Worm (Caenorhabditis elegans) whole organism, L4 larva: ENCODE measurements around the gene K10H10.5.

ENCODE experiments used
- D1046.2 ChIP-seq: fragments of 200-800 bp; sonication (Bioruptor generic); IDR thresholded peaks from 2 replicates; pipeline ENCODE4 v1.3.6; 2022; ENCODE audit warnings: missing genetic modification characterization, missing compliant biosample characterization
- F37D6.2 ChIP-seq: sonication (generic microtip); optimal IDR thresholded peaks from 2 replicates; lab custom pipeline; 2016; ENCODE audit warnings: mild to moderate bottlenecking, missing genetic modification characterization, missing compliant biosample characterization
- F44E2.7 ChIP-seq: fragments of 200-800 bp; sonication (Bioruptor generic); IDR thresholded peaks from 2 replicates; pipeline ENCODE4 v2.1.2; 2022; ENCODE audit warnings: missing genetic modification characterization, missing compliant biosample characterization
- T20F7.1 ChIP-seq: fragments of 200-800 bp; sonication (Bioruptor generic); optimal IDR thresholded peaks from 2 replicates; lab custom pipeline; 2018; ENCODE audit warnings: mild to moderate bottlenecking, missing genetic modification characterization, missing compliant biosample characterization
- T26A8.4 ChIP-seq: fragments of 200-800 bp; sonication (Bioruptor generic); IDR thresholded peaks from 2 replicates; pipeline ENCODE4 v1.3.6; 2022; ENCODE audit warnings: missing genetic modification characterization, missing compliant biosample characterization
- Y105C5A.15 ChIP-seq: fragments of 200-800 bp; sonication (Bioruptor generic); IDR thresholded peaks from 2 replicates; pipeline ENCODE4 v1.3.6; 2022; ENCODE audit warnings: missing genetic modification characterization, missing compliant biosample characterization
- Y5F2A.4 ChIP-seq: fragments of 200-800 bp; sonication (Bioruptor generic); optimal IDR thresholded peaks from 2 replicates; lab custom pipeline; 2018; ENCODE audit warnings: mild to moderate bottlenecking, missing genetic modification characterization, missing compliant biosample characterization
- Y75B8A.6 ChIP-seq: fragments of 200-800 bp; sonication (Bioruptor generic); IDR thresholded peaks from 2 replicates; pipeline ENCODE4 v1.3.6; 2022; ENCODE audit warnings: missing genetic modification reagents, missing genetic modification characterization, missing compliant biosample characterization
- ama-1 ChIP-seq: fragments of 150-350 bp; optimal IDR thresholded peaks from 2 replicates; lab custom pipeline; 2014; ENCODE audit warnings: inconsistent platforms, mixed read lengths
- ceh-20 ChIP-seq: fragments of 200-800 bp; sonication (Bioruptor generic); IDR thresholded peaks from 2 replicates; pipeline ENCODE4 v1.3.6; 2022; ENCODE audit warnings: missing genetic modification reagents, missing genetic modification characterization, missing compliant biosample characterization
- ceh-28 ChIP-seq: fragments of 150-350 bp; optimal IDR thresholded peaks from 2 replicates; lab custom pipeline; 2014; ENCODE audit warnings: missing biosample characterization, missing genetic modification reagents, missing genetic modification characterization
- ceh-32 ChIP-seq: sonication (generic microtip); optimal IDR thresholded peaks from 2 replicates; lab custom pipeline; 2016; ENCODE audit warnings: mild to moderate bottlenecking, missing genetic modification characterization, missing compliant biosample characterization; ENCODE audit not compliant: poor library complexity
- ceh-44 ChIP-seq: fragments of 200-800 bp; sonication (Bioruptor generic); IDR thresholded peaks from 2 replicates; pipeline ENCODE4 v1.3.6; 2022; ENCODE audit warnings: missing genetic modification reagents, missing genetic modification characterization, missing compliant biosample characterization
- ces-1 ChIP-seq: fragments of 150-350 bp; sonication (generic microtip); optimal IDR thresholded peaks from 4 replicates; lab custom pipeline; 2014; ENCODE audit warnings: missing biosample characterization, missing genetic modification reagents, missing genetic modification characterization
- daf-12 ChIP-seq: fragments of 150-350 bp; optimal IDR thresholded peaks from 2 replicates; lab custom pipeline; 2014; ENCODE audit warnings: missing biosample characterization, missing genetic modification reagents, missing genetic modification characterization
- daf-16 ChIP-seq, 3 experiments: sonication (generic microtip); optimal IDR thresholded peaks; 2 replicates each; lab custom pipeline; 2016 to 2017; ENCODE audit warnings: missing genetic modification characterization in 3 of 3, missing genetic modification reagents in 3 of 3, mild to moderate bottlenecking in 2 of 3, missing compliant biosample characterization in 2 of 3, missing biosample characterization in 1 of 3, moderate library complexity in 1 of 3
- daf-8 ChIP-seq: fragments of 200-800 bp; sonication (Bioruptor generic); IDR thresholded peaks from 2 replicates; pipeline ENCODE4 v1.3.6; 2022; ENCODE audit warnings: missing genetic modification characterization, missing compliant biosample characterization
- dmd-8 ChIP-seq: fragments of 200-800 bp; sonication (Bioruptor generic); IDR thresholded peaks from 2 replicates; pipeline ENCODE4 v1.3.6; 2022; ENCODE audit warnings: missing genetic modification characterization, missing compliant biosample characterization
- dmd-9 ChIP-seq: fragments of 200-800 bp; sonication (Bioruptor generic); IDR thresholded peaks from 2 replicates; pipeline ENCODE4 v1.3.6; 2022; ENCODE audit warnings: missing genetic modification reagents, missing genetic modification characterization, missing compliant biosample characterization
- dpl-1 ChIP-seq: fragments of 150-350 bp; optimal IDR thresholded peaks from 2 replicates; lab custom pipeline; 2014; ENCODE audit warnings: missing biosample characterization, missing genetic modification reagents, missing genetic modification characterization
- dve-1 ChIP-seq: sonication (generic microtip); optimal IDR thresholded peaks from 2 replicates; lab custom pipeline; 2017; ENCODE audit warnings: antibody characterized with exemption, mild to moderate bottlenecking, missing genetic modification characterization, missing compliant biosample characterization; ENCODE audit not compliant: insufficient read depth
- egl-27 ChIP-seq: sonication (generic microtip); optimal IDR thresholded peaks from 3 replicates; lab custom pipeline; 2017; ENCODE audit warnings: missing biosample characterization, missing genetic modification reagents, missing genetic modification characterization
- fos-1 ChIP-seq: fragments of 150-350 bp; optimal IDR thresholded peaks from 2 replicates; lab custom pipeline; 2014; ENCODE audit warnings: missing biosample characterization, missing genetic modification characterization
- gei-8 ChIP-seq: fragments of 200-800 bp; sonication (Bioruptor generic); optimal IDR thresholded peaks from 2 replicates; lab custom pipeline; 2018; ENCODE audit warnings: mild to moderate bottlenecking, missing genetic modification characterization, missing compliant biosample characterization
- jun-1 ChIP-seq: fragments of 150-350 bp; optimal IDR thresholded peaks from 2 replicates; lab custom pipeline; 2014; ENCODE audit warnings: missing biosample characterization, missing genetic modification reagents, missing genetic modification characterization
- lim-7 ChIP-seq: fragments of 200-800 bp; sonication (Bioruptor generic); IDR thresholded peaks from 2 replicates; pipeline ENCODE4 v1.3.6; 2022; ENCODE audit warnings: missing genetic modification characterization, missing compliant biosample characterization
- lin-13 ChIP-seq: fragments of 150-350 bp; optimal IDR thresholded peaks from 2 replicates; lab custom pipeline; 2014; ENCODE audit warnings: missing biosample characterization, missing genetic modification reagents, missing genetic modification characterization
- lin-39 ChIP-seq: fragments of 150-350 bp; optimal IDR thresholded peaks from 2 replicates; lab custom pipeline; 2014; ENCODE audit warnings: missing biosample characterization, missing genetic modification reagents, missing genetic modification characterization
- madf-9 ChIP-seq: fragments of 200-800 bp; sonication (Bioruptor generic); conservative IDR thresholded peaks from 2 replicates; pipeline ENCODE4 v1.3.6; 2022; ENCODE audit warnings: missing genetic modification reagents, missing genetic modification characterization, missing compliant biosample characterization
- mep-1 ChIP-seq: fragments of 150-350 bp; sonication (generic microtip); optimal IDR thresholded peaks from 3 replicates; lab custom pipeline; 2014; ENCODE audit warnings: missing biosample characterization, missing genetic modification characterization
- mes-2 ChIP-seq: sonication (generic microtip); optimal IDR thresholded peaks from 2 replicates; lab custom pipeline; 2016; ENCODE audit warnings: missing genotype, mild to moderate bottlenecking, missing genetic modification characterization, missing compliant biosample characterization; ENCODE audit not compliant: poor library complexity, severe bottlenecking
- mxl-2 ChIP-seq: fragments of 200-800 bp; sonication (Bioruptor generic); conservative IDR thresholded peaks from 2 replicates; pipeline ENCODE4 v1.3.6; 2022; ENCODE audit warnings: missing genetic modification reagents, missing genetic modification characterization, missing compliant biosample characterization
- mxl-3 ChIP-seq: fragments of 200-800 bp; sonication (Bioruptor generic); optimal IDR thresholded peaks from 2 replicates; lab custom pipeline; 2018; ENCODE audit warnings: mild to moderate bottlenecking, missing genetic modification characterization, missing compliant biosample characterization
- nhr-102 ChIP-seq: sonication (generic microtip); optimal IDR thresholded peaks from 2 replicates; lab custom pipeline; 2016; ENCODE audit warnings: mild to moderate bottlenecking, missing genetic modification characterization, moderate library complexity, missing compliant biosample characterization
- nhr-11 ChIP-seq: fragments of 150-350 bp; optimal IDR thresholded peaks from 2 replicates; lab custom pipeline; 2014; ENCODE audit warnings: missing biosample characterization, missing genetic modification characterization
- nhr-111 ChIP-seq: fragments of 200-800 bp; sonication (Bioruptor generic); optimal IDR thresholded peaks from 2 replicates; lab custom pipeline; 2018; ENCODE audit warnings: mild to moderate bottlenecking, missing genetic modification characterization, missing compliant biosample characterization
- nhr-237 ChIP-seq: sonication (generic microtip); optimal IDR thresholded peaks from 2 replicates; lab custom pipeline; 2017; ENCODE audit warnings: missing biosample characterization, missing genetic modification characterization
- nhr-28 ChIP-seq: fragments of 150-350 bp; optimal IDR thresholded peaks from 2 replicates; lab custom pipeline; 2014; ENCODE audit warnings: missing biosample characterization, missing genetic modification characterization
- nhr-41 ChIP-seq: fragments of 200-800 bp; sonication (Bioruptor generic); IDR thresholded peaks from 2 replicates; pipeline ENCODE4 v1.3.6; 2022; ENCODE audit warnings: missing genetic modification reagents, missing genetic modification characterization, missing compliant biosample characterization
- nhr-76 ChIP-seq: fragments of 150-350 bp; optimal IDR thresholded peaks from 2 replicates; lab custom pipeline; 2014; ENCODE audit warnings: missing biosample characterization, missing genetic modification characterization
- nhr-77 ChIP-seq: fragments of 150-350 bp; optimal IDR thresholded peaks from 2 replicates; lab custom pipeline; 2014; ENCODE audit warnings: missing biosample characterization, missing genetic modification characterization
- skn-1 ChIP-seq: fragments of 150-350 bp; optimal IDR thresholded peaks from 2 replicates; lab custom pipeline; 2014; ENCODE audit warnings: missing biosample characterization, missing genetic modification characterization
- snpc-1.2 ChIP-seq: fragments of 200-800 bp; sonication (Bioruptor generic); IDR thresholded peaks from 2 replicates; pipeline ENCODE4 v1.3.6; 2022; ENCODE audit warnings: missing genetic modification reagents, missing genetic modification characterization, missing compliant biosample characterization
- snpc-4 ChIP-seq: fragments of 150-350 bp; optimal IDR thresholded peaks from 2 replicates; lab custom pipeline; 2014; ENCODE audit warnings: missing biosample characterization, missing genetic modification characterization
- spr-1 ChIP-seq: sonication (generic microtip); optimal IDR thresholded peaks from 2 replicates; lab custom pipeline; 2016; ENCODE audit warnings: mild to moderate bottlenecking, missing genetic modification characterization, missing compliant biosample characterization
- tag-97 ChIP-seq: fragments of 200-800 bp; sonication (Bioruptor generic); IDR thresholded peaks from 2 replicates; pipeline ENCODE4 v1.3.6; 2022; ENCODE audit warnings: missing genetic modification characterization, missing compliant biosample characterization
- unc-130 ChIP-seq: sonication (generic microtip); optimal IDR thresholded peaks from 2 replicates; lab custom pipeline; 2016; ENCODE audit warnings: missing genetic modification reagents, missing genetic modification characterization, missing compliant biosample characterization
- vab-7 ChIP-seq: fragments of 200-800 bp; sonication (Bioruptor generic); IDR thresholded peaks from 2 replicates; pipeline ENCODE4 v1.3.6; 2022; ENCODE audit warnings: missing genetic modification reagents, missing genetic modification characterization, missing compliant biosample characterization
- zfp-2 ChIP-seq: sonication (generic microtip); optimal IDR thresholded peaks from 2 replicates; lab custom pipeline; 2016; ENCODE audit warnings: mild to moderate bottlenecking, missing genetic modification characterization, missing compliant biosample characterization
- zfp-3 ChIP-seq: fragments of 200-800 bp; sonication (Bioruptor generic); conservative IDR thresholded peaks from 2 replicates; pipeline ENCODE4 v1.3.6; 2022; ENCODE audit warnings: missing genetic modification reagents, missing genetic modification characterization, missing compliant biosample characterization
- zip-11 ChIP-seq: fragments of 200-800 bp; sonication (Bioruptor generic); IDR thresholded peaks from 2 replicates; pipeline ENCODE4 v1.3.6; 2022; ENCODE audit warnings: missing genetic modification characterization, missing compliant biosample characterization
- zip-2 ChIP-seq: fragments of 150-350 bp; optimal IDR thresholded peaks from 2 replicates; lab custom pipeline; 2014; ENCODE audit warnings: missing biosample characterization, missing genetic modification characterization
- ztf-7 ChIP-seq: fragments of 150-350 bp; optimal IDR thresholded peaks from 2 replicates; lab custom pipeline; 2014; ENCODE audit warnings: missing biosample characterization, missing genetic modification characterization

Gene K10H10.5

DNA sequence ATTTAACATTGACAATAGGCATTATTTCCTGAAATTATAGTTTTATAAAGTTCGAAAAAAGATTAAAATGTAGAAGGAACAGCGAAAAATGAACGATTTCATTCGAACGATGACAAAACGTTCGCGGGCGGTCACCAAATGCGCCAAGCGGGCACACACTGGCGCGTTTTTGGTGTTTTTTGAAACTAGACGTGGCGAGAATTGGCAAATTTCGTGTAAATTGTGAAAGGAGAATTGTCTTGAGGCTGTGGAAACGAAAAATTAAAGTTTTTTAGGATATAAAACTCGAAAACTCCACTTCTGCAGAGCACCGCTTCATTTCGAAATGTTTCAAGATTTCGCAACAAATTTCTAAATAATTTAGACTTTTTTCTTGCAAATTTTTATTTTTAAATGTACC is 12.9 kb upstream of the K10H10.5 start, which contains the start of gene usp-14 (continued):
- TF ChIP-seq lim-7 (GFP tag; lab: Robert Waterston, UW) (no peak), zip-11 (no peak), daf-16 (GFP tag; optimal IDR thresholded peaks at IDR 0.05; lab: Kevin White, UChicago) (no peak), daf-16 (tag; optimal IDR thresholded peaks at IDR 0.05; lab: Kevin White, UChicago) (no peak), ztf-7 (tag; lab: Kevin White, UChicago) (peak; percentile 23), dmd-8 (no peak), ceh-28 (tag; lab: Kevin White, UChicago) (no peak), nhr-11 (tag; lab: Kevin White, UChicago) (no peak), Y5F2A.4 (GFP tag; lab: Kevin White, UChicago) (no peak), F44E2.7 (GFP tag; lab: Robert Waterston, UW) (no peak), T20F7.1 (no peak), nhr-28 (tag; lab: Kevin White, UChicago) (peak; percentile 19), T26A8.4 (0 out of 2 replicates have a peak, but pooled peaks have one; percentile 23), D1046.2 (no peak), ceh-44 (no peak), zfp-3 (GFP tag; lab: Robert Waterston, UW) (0 out of 2 replicates have a peak, but pooled peaks have one; percentile 23), dve-1 (peak; percentile 67), dmd-9 (GFP tag; lab: Robert Waterston, UW) (no peak), nhr-41 (no peak), Y105C5A.15 (no peak), gei-8 (GFP tag; lab: Kevin White, UChicago) (no peak), nhr-77 (tag; lab: Kevin White, UChicago) (peak; percentile 60), mxl-2 (GFP tag; lab: Robert Waterston, UW) (no peak), mep-1 (tag; lab: Kevin White, UChicago) (peak; percentile 53), unc-130 (GFP tag; lab: Kevin White, UChicago) (no peak), ceh-32 (tag; lab: Kevin White, UChicago) (no peak), zfp-2 (no peak), daf-8 (GFP tag; lab: Robert Waterston, UW) (no peak), fos-1 (tag; lab: Kevin White, UChicago) (no peak), snpc-1.2 (GFP tag; lab: Robert Waterston, UW) (no peak), zip-2 (tag; lab: Kevin White, UChicago) (no peak), tag-97 (GFP tag; lab: Robert Waterston, UW) (no peak), daf-12 (tag; lab: Kevin White, UChicago) (no peak), snpc-4 (no peak), jun-1 (tag; lab: Kevin White, UChicago) (no peak), lin-13 (GFP tag; lab: Kevin White, UChicago) (no peak), ces-1 (GFP tag; lab: Kevin White, UChicago) (no peak)
- TF ChIP-seq, all 104 proteins: peak for 26

DNA sequence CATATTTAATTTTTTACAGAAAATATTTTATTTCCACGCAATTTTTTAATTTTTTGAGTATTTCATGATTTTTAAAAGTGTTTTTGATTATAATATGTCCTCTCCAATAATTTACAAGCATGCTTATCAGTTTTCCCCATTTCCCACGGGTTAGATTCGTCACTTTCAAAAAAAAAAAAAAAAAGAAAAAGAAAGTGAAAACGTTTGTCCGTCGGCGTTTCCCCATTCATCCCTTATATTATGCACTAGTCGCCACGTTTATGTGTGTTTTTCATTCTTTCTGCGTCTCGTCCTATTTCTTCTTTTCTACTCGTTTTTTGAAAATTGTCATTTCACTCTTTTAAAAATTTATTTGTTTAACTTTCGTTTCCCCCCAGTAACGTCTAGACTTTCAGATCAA is 12.1 kb upstream of the K10H10.5 start, which contains the start of gene vnut-1:
vnut-1 (plus strand) TSS at position 396 of the 400 bp plus-strand sequence.
- TF ChIP-seq Y5F2A.4 (GFP tag; lab: Kevin White, UChicago) (no peak), mes-2 (tag; lab: Kevin White, UChicago) (no peak), nhr-111 (GFP tag; lab: Kevin White, UChicago) (no peak), ama-1 (lab: Kevin White, UChicago) (no peak), dpl-1 (GFP tag; lab: Kevin White, UChicago) (peak; percentile 29), egl-27 (tag; lab: Kevin White, UChicago) (no peak), nhr-237 (no peak), daf-12 (tag; lab: Kevin White, UChicago) (no peak), nhr-102 (tag; lab: Kevin White, UChicago) (no peak), daf-8 (GFP tag; lab: Robert Waterston, UW) (no peak), spr-1 (tag; lab: Kevin White, UChicago) (no peak), F37D6.2 (tag; lab: Kevin White, UChicago) (no peak), Y75B8A.6 (GFP tag; lab: Robert Waterston, UW) (no peak), vab-7 (GFP tag; lab: Robert Waterston, UW) (no peak), skn-1 (tag; lab: Kevin White, UChicago) (no peak), ceh-32 (tag; lab: Kevin White, UChicago) (no peak), jun-1 (tag; lab: Kevin White, UChicago) (no peak), lin-39 (tag; lab: Kevin White, UChicago) (no peak), mxl-3 (no peak), ceh-20 (no peak), madf-9 (GFP tag; lab: Robert Waterston, UW) (no peak), nhr-76 (tag; lab: Kevin White, UChicago) (no peak), F44E2.7 (GFP tag; lab: Robert Waterston, UW) (no peak)
